Fruit fly (Drosophila melanogaster): ENCODE measurements around the gene Spn.

The Spn gene

dm6 chr3L:2585794-2586741 is 32.0 kb upstream of the Spn start, which contains the start of gene msn (continued):
- TF ChIP-seq Drgx (GFP tag; IDR thresholded peaks at IDR 0.05) = peak; percentile 39; the same call in 1 of the 2 replicates
- no peak for TF ChIP-seq prd (optimal IDR thresholded peaks at IDR 0.05)
- 0 out of 3 replicates have a peak, but pooled peaks have one; percentile 7 for TF ChIP-seq prd (GFP tag; IDR thresholded peaks at IDR 0.05)
- peak; percentile 64; the same call in 2 of the 3 replicates for TF ChIP-seq CG6791 (GFP tag; IDR thresholded peaks at IDR 0.05; ENCODE audit: partially characterized antibody)
- TF ChIP-seq cad (GFP tag; optimal IDR thresholded peaks at IDR 0.05) = no peak
- TF ChIP-seq CG42726 (GFP tag; IDR thresholded peaks at IDR 0.05; ENCODE audit: partially characterized antibody) = peak; percentile 83
- no peak for TF ChIP-seq ab (GFP tag; optimal IDR thresholded peaks at IDR 0.05)
- peak; percentile 57 for TF ChIP-seq ssp (GFP tag; IDR thresholded peaks at IDR 0.05)
- TF ChIP-seq Ets97D (GFP tag; optimal IDR thresholded peaks at IDR 0.05) = peak; percentile 89
- peak; percentile 6 for TF ChIP-seq Dp (GFP tag; optimal IDR thresholded peaks at IDR 0.05)
- TF ChIP-seq nom (GFP tag; optimal IDR thresholded peaks at IDR 0.05) = peak; percentile 82
- no peak for TF ChIP-seq mam (GFP tag; optimal IDR thresholded peaks at IDR 0.05)
- TF ChIP-seq wor (GFP tag; IDR thresholded peaks at IDR 0.05) = no peak
- TF ChIP-seq CG12391 (tag; optimal IDR thresholded peaks at IDR 0.05) = peak; percentile 37
- peak; percentile 39 for TF ChIP-seq Sin3A (optimal IDR thresholded peaks at IDR 0.05)
- TF ChIP-seq pros (GFP tag; optimal IDR thresholded peaks at IDR 0.05) = peak; percentile 18
- TF ChIP-seq CG4854 (GFP tag; optimal IDR thresholded peaks at IDR 0.05) = no peak
- peak; percentile 12 for TF ChIP-seq CG13894 (tag; optimal IDR thresholded peaks at IDR 0.05)
- TF ChIP-seq CG2116 (GFP tag; optimal IDR thresholded peaks at IDR 0.05) = peak; percentile 55
- TF ChIP-seq fu2 (GFP tag; optimal IDR thresholded peaks at IDR 0.05) = peak; percentile 3
- TF ChIP-seq btn (GFP tag; optimal IDR thresholded peaks at IDR 0.05) = peak; percentile 27
- TF ChIP-seq CG31224 (GFP tag; IDR thresholded peaks at IDR 0.05) = peak; percentile 21; the same call in 1 of the 2 replicates
- TF ChIP-seq Rfx (GFP tag; IDR thresholded peaks at IDR 0.05) = peak; percentile 62
- TF ChIP-seq CG17912 (GFP tag; optimal IDR thresholded peaks at IDR 0.05) = peak; percentile 47
- TF ChIP-seq CG16815 (GFP tag; optimal IDR thresholded peaks at IDR 0.05) = no peak
- peak; percentile 14 for TF ChIP-seq Fer3 (tag; optimal IDR thresholded peaks at IDR 0.05)
- peak; percentile 41 for TF ChIP-seq CG10431 (GFP tag; optimal IDR thresholded peaks at IDR 0.05)
- peak; percentile 40 for TF ChIP-seq kni (GFP tag; optimal IDR thresholded peaks at IDR 0.05)
- TF ChIP-seq caup (GFP tag; optimal IDR thresholded peaks at IDR 0.05; ENCODE audit: severe bottlenecking) = peak; percentile 42
- TF ChIP-seq CG18599 (GFP tag; optimal IDR thresholded peaks at IDR 0.05) = peak; percentile 36
- TF ChIP-seq CG13296 (GFP tag; optimal IDR thresholded peaks at IDR 0.05) = peak; percentile 26
- peak; percentile 95 for TF ChIP-seq gfzf (GFP tag; optimal IDR thresholded peaks at IDR 0.05)
- TF ChIP-seq bbx (GFP tag; IDR thresholded peaks at IDR 0.05; ENCODE audit: partially characterized antibody) = peak; percentile 67
- peak; percentile 57 for TF ChIP-seq Deaf1 (tag; optimal IDR thresholded peaks at IDR 0.05)
- 0 out of 3 replicates have a peak, but pooled peaks have one; percentile 36 for TF ChIP-seq CG14860 (GFP tag; IDR thresholded peaks at IDR 0.05; ENCODE audit: partially characterized antibody)
- peak; percentile 52 for TF ChIP-seq Elba2 (GFP tag; optimal IDR thresholded peaks at IDR 0.05)
- peak; percentile 6 for TF ChIP-seq Myb (GFP tag; optimal IDR thresholded peaks at IDR 0.05)
- peak; percentile 4 for TF ChIP-seq CG10267 (tag; optimal IDR thresholded peaks at IDR 0.05)
- TF ChIP-seq CG13287 (GFP tag; IDR thresholded peaks at IDR 0.05; ENCODE audit: partially characterized antibody) = peak; percentile 67
- no peak for TF ChIP-seq br (optimal IDR thresholded peaks at IDR 0.05)
- TF ChIP-seq mirr (GFP tag; optimal IDR thresholded peaks at IDR 0.05) = peak; percentile 55
- peak; percentile 25 for TF ChIP-seq scrt (GFP tag; optimal IDR thresholded peaks at IDR 0.05)
- peak; percentile 54 for TF ChIP-seq wek (GFP tag; optimal IDR thresholded peaks at IDR 0.05)
- peak; percentile 68 for TF ChIP-seq CG1603 (tag; optimal IDR thresholded peaks at IDR 0.05)
- peak; percentile 66 for TF ChIP-seq Adf1 (GFP tag; IDR thresholded peaks at IDR 0.05)
- peak; percentile 55 for TF ChIP-seq Nf-YC (tag; optimal IDR thresholded peaks at IDR 0.05)
- peak; percentile 14 for TF ChIP-seq CG2120 (GFP tag; optimal IDR thresholded peaks at IDR 0.05)
- TF ChIP-seq Med (GFP tag) = peak; percentile 88
